Fruit fly (Drosophila melanogaster) whole organism, embryonic: ENCODE data around the gene CG4338.
A peak's percentile ranks its signal among the peaks of the same experiment; 100 is the strongest.

Experiments
- CG10462 ChIP-seq: fragments of 200-800 bp; sonication (Bioruptor generic); optimal IDR thresholded peaks from 2 replicates; lab custom pipeline; 2016; ENCODE audit warnings: missing biosample characterization, missing genetic modification characterization
- CG10979 ChIP-seq: fragments of 200-800 bp; sonication (Bioruptor generic); optimal IDR thresholded peaks from 2 replicates; lab custom pipeline; 2018; ENCODE audit warnings: missing biosample characterization, mild to moderate bottlenecking, missing genetic modification characterization, moderate library complexity
- CG11504 ChIP-seq: fragments of 200-800 bp; sonication (Bioruptor generic); optimal IDR thresholded peaks from 3 replicates; lab custom pipeline; 2019; ENCODE audit warnings: missing biosample characterization, mild to moderate bottlenecking, missing genetic modification characterization, moderate library complexity
- CG11723 ChIP-seq: fragments of 200-800 bp; sonication (Bioruptor generic); optimal IDR thresholded peaks from 2 replicates; lab custom pipeline; 2017; ENCODE audit warnings: missing biosample characterization, mild to moderate bottlenecking, missing genetic modification characterization
- CG12744 ChIP-seq: fragments of 200-800 bp; sonication (Bioruptor generic); optimal IDR thresholded peaks from 2 replicates; lab custom pipeline; 2016; ENCODE audit warnings: missing biosample characterization, missing genetic modification characterization
- CG13123 ChIP-seq: fragments of 200-800 bp; sonication (Bioruptor generic); optimal IDR thresholded peaks from 2 replicates; lab custom pipeline; 2016; ENCODE audit warnings: missing biosample characterization, missing genetic modification characterization
- CG15514 ChIP-seq: fragments of 200-800 bp; sonication (Bioruptor generic); optimal IDR thresholded peaks from 3 replicates; lab custom pipeline; 2017; ENCODE audit warnings: missing biosample characterization, missing genetic modification characterization, mild to moderate bottlenecking, moderate library complexity, missing genetic modification reagents
- CG15696 ChIP-seq: fragments of 200-800 bp; sonication (Bioruptor generic); optimal IDR thresholded peaks from 2 replicates; lab custom pipeline; 2019; ENCODE audit warnings: missing biosample characterization, mild to moderate bottlenecking, missing genetic modification characterization, moderate library complexity
- CG17361 ChIP-seq: fragments of 200-800 bp; sonication (Bioruptor generic); IDR thresholded peaks from 3 replicates; pipeline ENCODE4 v1.3.6; 2022; ENCODE audit warnings: missing biosample characterization, missing genetic modification characterization
- CG18764 ChIP-seq: fragments of 200-800 bp; sonication (Bioruptor generic); optimal IDR thresholded peaks from 3 replicates; lab custom pipeline; 2016; ENCODE audit warnings: missing biosample characterization, missing genetic modification characterization
- CG30020 ChIP-seq: fragments of 200-800 bp; optimal IDR thresholded peaks from 2 replicates; lab custom pipeline; 2019; ENCODE audit warnings: missing biosample characterization, mild to moderate bottlenecking, missing genetic modification characterization, moderate library complexity
- CG34224 ChIP-seq: fragments of 200-800 bp; sonication (Bioruptor generic); IDR thresholded peaks from 3 replicates; pipeline ENCODE4 v1.3.6; 2022; ENCODE audit warnings: missing biosample characterization, missing genetic modification characterization; ENCODE audit not compliant: partially characterized antibody
- CG43689 ChIP-seq: fragments of 200-800 bp; sonication (Bioruptor generic); IDR thresholded peaks from 2 replicates; pipeline ENCODE4 v1.3.6; 2022; ENCODE audit warnings: missing biosample characterization, missing genetic modification characterization
- CG4404 ChIP-seq: fragments of 200-800 bp; sonication (Bioruptor generic); IDR thresholded peaks from 2 replicates; pipeline ENCODE4 v1.3.6; 2022; ENCODE audit warnings: missing biosample characterization, missing genetic modification characterization
- CG4730 ChIP-seq: fragments of 200-800 bp; sonication (Bioruptor generic); IDR thresholded peaks from 2 replicates; pipeline ENCODE4 v1.3.6; 2022; ENCODE audit warnings: missing biosample characterization, missing genetic modification characterization
- CG6175 ChIP-seq: fragments of 200-800 bp; sonication (Bioruptor generic); IDR thresholded peaks from 3 replicates; pipeline ENCODE4 v1.3.6; 2022; ENCODE audit warnings: missing biosample characterization, missing genetic modification characterization
- CG7556 ChIP-seq: fragments of 200-800 bp; sonication (Bioruptor generic); optimal IDR thresholded peaks from 2 replicates; lab custom pipeline; 2017; ENCODE audit warnings: missing biosample characterization, mild to moderate bottlenecking, missing genetic modification characterization
- CG7745 ChIP-seq: fragments of 200-800 bp; sonication (Bioruptor generic); optimal IDR thresholded peaks from 2 replicates; lab custom pipeline; 2018; ENCODE audit warnings: missing biosample characterization, mild to moderate bottlenecking, missing genetic modification characterization, moderate library complexity
- CG7839 ChIP-seq: fragments of 200-800 bp; sonication (Bioruptor generic); optimal IDR thresholded peaks from 3 replicates; lab custom pipeline; 2018; ENCODE audit warnings: missing biosample characterization, mild to moderate bottlenecking, missing genetic modification characterization, moderate library complexity
- CG8281 ChIP-seq: fragments of 200-800 bp; sonication (Bioruptor generic); optimal IDR thresholded peaks from 2 replicates; lab custom pipeline; 2018; ENCODE audit warnings: missing biosample characterization, mild to moderate bottlenecking, missing genetic modification characterization, moderate library complexity
- CG8359 ChIP-seq: fragments of 200-800 bp; sonication (Bioruptor generic); optimal IDR thresholded peaks from 2 replicates; lab custom pipeline; 2017; ENCODE audit warnings: missing biosample characterization, mild to moderate bottlenecking, missing genetic modification characterization, borderline replicate concordance
- CHES-1-like ChIP-seq: fragments of 200-800 bp; sonication (Bioruptor generic); optimal IDR thresholded peaks from 2 replicates; lab custom pipeline; 2016; ENCODE audit warnings: missing biosample characterization, missing genetic modification characterization
- Dip3 ChIP-seq: fragments of 200-800 bp; sonication (Bioruptor generic); optimal IDR thresholded peaks from 3 replicates; lab custom pipeline; 2016; ENCODE audit warnings: missing biosample characterization, missing genetic modification characterization
- Dp ChIP-seq: fragments of 200-800 bp; sonication (Bioruptor generic); optimal IDR thresholded peaks from 2 replicates; lab custom pipeline; 2018; ENCODE audit warnings: missing biosample characterization, mild to moderate bottlenecking, missing genetic modification characterization, moderate library complexity
- Hmr ChIP-seq: fragments of 200-800 bp; sonication (Bioruptor generic); optimal IDR thresholded peaks from 3 replicates; lab custom pipeline; 2017; ENCODE audit warnings: mild to moderate bottlenecking, missing biosample characterization, missing genetic modification reagents, missing genetic modification characterization
- Lpt ChIP-seq: fragments of >200 bp; optimal IDR thresholded peaks from 2 replicates; lab custom pipeline; 2018; ENCODE audit warnings: missing biosample characterization, missing genetic modification characterization
- NK7.1 ChIP-seq: fragments of 200-800 bp; sonication (Bioruptor generic); optimal IDR thresholded peaks from 3 replicates; lab custom pipeline; 2016; ENCODE audit warnings: missing biosample characterization, missing genetic modification characterization
- Nf-YA ChIP-seq: fragments of 200-800 bp; sonication (Bioruptor generic); IDR thresholded peaks from 2 replicates; pipeline ENCODE4 v1.3.6; 2022; ENCODE audit warnings: missing biosample characterization, missing genetic modification characterization
- PHDP ChIP-seq: fragments of 200-800 bp; sonication (Bioruptor generic); optimal IDR thresholded peaks from 3 replicates; lab custom pipeline; 2018; ENCODE audit warnings: missing biosample characterization, mild to moderate bottlenecking, missing genetic modification characterization, moderate library complexity
- Ptx1 ChIP-seq: fragments of 200-800 bp; sonication (Bioruptor generic); IDR thresholded peaks from 2 replicates; pipeline ENCODE4 v1.3.6; 2022; ENCODE audit warnings: missing biosample characterization, missing genetic modification characterization
- Scr ChIP-seq: fragments of 200-800 bp; sonication (Bioruptor generic); IDR thresholded peaks from 2 replicates; pipeline ENCODE4 v1.3.6; 2022; ENCODE audit warnings: missing biosample characterization, missing genetic modification characterization; ENCODE audit not compliant: partially characterized antibody
- Spps ChIP-seq: fragments of 200-800 bp; sonication (Bioruptor generic); optimal IDR thresholded peaks from 2 replicates; lab custom pipeline; 2018; ENCODE audit warnings: missing biosample characterization, mild to moderate bottlenecking, missing genetic modification characterization
- Usf ChIP-seq: fragments of 200-800 bp; sonication (Bioruptor generic); optimal IDR thresholded peaks from 2 replicates; lab custom pipeline; 2017; ENCODE audit warnings: missing genotype, missing biosample characterization, missing genetic modification characterization
- bigmax ChIP-seq: fragments of 200-800 bp; sonication (Bioruptor generic); optimal IDR thresholded peaks from 2 replicates; lab custom pipeline; 2018; ENCODE audit warnings: missing biosample characterization, mild to moderate bottlenecking, missing genetic modification characterization
- bsh ChIP-seq, 2 experiments: fragments of 200-800 bp; sonication (Bioruptor generic); optimal IDR thresholded peaks; 2 replicates each; lab custom pipeline; 2017 to 2018; ENCODE audit warnings: mild to moderate bottlenecking in 2 of 2, missing biosample characterization in 2 of 2, missing genetic modification characterization in 2 of 2, moderate library complexity in 1 of 2
- caup ChIP-seq: fragments of 200-800 bp; sonication (Bioruptor generic); optimal IDR thresholded peaks from 3 replicates; lab custom pipeline; 2017; ENCODE audit warnings: missing biosample characterization, mild to moderate bottlenecking, missing genetic modification characterization, moderate library complexity; ENCODE audit not compliant: severe bottlenecking
- crc ChIP-seq: fragments of 200-800 bp; sonication (Bioruptor generic); optimal IDR thresholded peaks from 2 replicates; lab custom pipeline; 2016; ENCODE audit warnings: missing biosample characterization, missing genetic modification characterization
- dmrt11E ChIP-seq: fragments of 200-800 bp; sonication (Bioruptor generic); optimal IDR thresholded peaks from 3 replicates; lab custom pipeline; 2018; ENCODE audit warnings: missing biosample characterization, mild to moderate bottlenecking, missing genetic modification characterization, moderate library complexity
- ems ChIP-seq: fragments of 200-800 bp; sonication (Bioruptor generic); optimal IDR thresholded peaks from 3 replicates; lab custom pipeline; 2016; ENCODE audit warnings: missing biosample characterization, missing genetic modification characterization
- ftz-f1 ChIP-seq: fragments of 200-800 bp; sonication (Bioruptor generic); optimal IDR thresholded peaks from 2 replicates; lab custom pipeline; 2016; ENCODE audit warnings: missing biosample characterization, missing genetic modification characterization
- gcm2 ChIP-seq: fragments of 200-800 bp; sonication (Bioruptor generic); optimal IDR thresholded peaks from 2 replicates; lab custom pipeline; 2016; ENCODE audit warnings: missing biosample characterization, missing genetic modification characterization
- hbn ChIP-seq: fragments of 200-800 bp; sonication (Bioruptor generic); IDR thresholded peaks from 2 replicates; pipeline ENCODE4 v1.3.6; 2022; ENCODE audit warnings: missing biosample characterization, missing genetic modification characterization; ENCODE audit not compliant: partially characterized antibody
- lbe ChIP-seq: fragments of 200-800 bp; sonication (Bioruptor generic); optimal IDR thresholded peaks from 2 replicates; lab custom pipeline; 2016; ENCODE audit warnings: missing biosample characterization, mild to moderate bottlenecking, missing genetic modification characterization
- pan ChIP-seq, 4 experiments: fragments of >200 bp in 3 of 4; fragments of 200-800 bp in 1 of 4; sonication (Bioruptor generic) in 1 of 4; optimal IDR thresholded peaks in 3 of 4; IDR thresholded peaks in 1 of 4; 2 replicates each; pipeline versions ENCODE4 v1.3.6 to Lab custom; 2017 to 2022; ENCODE audit warnings: missing biosample characterization in 2 of 4, missing genetic modification characterization in 2 of 4, mixed read lengths in 1 of 4
- peb ChIP-seq: fragments of 200-800 bp; sonication (Bioruptor generic); IDR thresholded peaks from 2 replicates; pipeline ENCODE4 v1.3.6; 2022; ENCODE audit warnings: missing biosample characterization, missing genetic modification characterization
- ranshi ChIP-seq: fragments of 200-800 bp; sonication (Bioruptor generic); IDR thresholded peaks from 2 replicates; pipeline ENCODE4 v1.3.6; 2022; ENCODE audit warnings: missing biosample characterization, missing genetic modification characterization
- tin ChIP-seq: fragments of 200-800 bp; sonication (Bioruptor generic); optimal IDR thresholded peaks from 3 replicates; lab custom pipeline; 2016; ENCODE audit warnings: missing biosample characterization, missing genetic modification characterization
- tx ChIP-seq: fragments of 200-800 bp; sonication (Bioruptor generic); optimal IDR thresholded peaks from 2 replicates; lab custom pipeline; 2016; ENCODE audit warnings: missing biosample characterization, missing genetic modification characterization
- zfh1 ChIP-seq: fragments of 200-800 bp; sonication (Bioruptor generic); IDR thresholded peaks from 3 replicates; pipeline ENCODE4 v1.3.6; 2022; ENCODE audit warnings: missing biosample characterization, missing genetic modification characterization

Gene CG4338

DNA sequence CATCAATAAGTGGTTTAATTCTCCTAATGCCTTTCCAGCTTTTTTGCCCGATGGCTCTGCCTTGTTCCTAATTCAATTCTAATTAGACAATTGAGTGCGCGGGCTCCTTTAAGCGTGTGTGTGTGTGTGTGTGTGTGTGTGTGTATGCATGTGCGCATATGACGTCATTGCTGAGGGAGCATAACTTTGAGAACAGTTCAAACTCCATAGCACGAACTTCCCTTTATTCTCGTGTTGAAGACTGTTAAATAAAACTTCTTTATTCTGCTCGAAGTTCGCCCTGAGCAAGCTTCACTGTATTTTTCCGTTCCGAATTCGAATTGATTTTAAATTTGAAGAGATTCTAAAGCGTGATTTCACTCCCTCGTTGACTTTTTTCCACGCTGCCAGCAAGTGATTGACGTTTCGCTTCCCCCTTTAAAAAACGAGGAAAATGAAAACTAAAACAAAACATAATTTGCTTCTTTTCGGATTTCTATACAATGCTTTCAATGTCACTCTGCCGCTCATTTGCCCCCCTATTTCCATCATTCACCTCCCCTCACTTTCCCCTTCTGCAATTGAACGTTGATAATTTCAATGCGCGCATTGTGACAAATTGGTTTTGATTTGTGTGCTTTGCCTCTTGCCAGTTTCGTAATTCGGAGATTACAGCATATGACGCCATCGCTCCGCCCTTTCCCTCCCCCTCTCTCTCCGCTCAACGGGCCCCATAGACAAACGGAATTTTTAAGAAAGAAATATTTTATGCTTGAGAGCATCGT is 17.1 kb downstream of the CG4338 start (continued):
- peak; percentile 7 for TF ChIP-seq CG15696
- TF ChIP-seq ranshi (GFP tag; lab: Robert Waterston, UW) = no peak
- TF ChIP-seq CG7839 (tag; lab: Kevin White, UChicago) = peak; percentile 37
- TF ChIP-seq peb (GFP tag; lab: Robert Waterston, UW) = no peak
- TF ChIP-seq lbe = no peak
- no peak for TF ChIP-seq PHDP (tag; lab: Kevin White, UChicago)
- TF ChIP-seq hbn (GFP tag; lab: Robert Waterston, UW) = no peak
- no peak for TF ChIP-seq bigmax (GFP tag; lab: Kevin White, UChicago)
- no peak for TF ChIP-seq Ptx1
- no peak for TF ChIP-seq CG8359
- peak; percentile 16 for TF ChIP-seq tin (GFP tag; lab: Kevin White, UChicago)
- TF ChIP-seq Spps (tag; lab: Kevin White, UChicago) = no peak
- no peak for TF ChIP-seq Usf (GFP tag; lab: Kevin White, UChicago)
- TF ChIP-seq crc (GFP tag; lab: Kevin White, UChicago) = peak; percentile 20
- no peak for TF ChIP-seq caup (GFP tag; lab: Kevin White, UChicago)
- TF ChIP-seq CHES-1-like (GFP tag; lab: Kevin White, UChicago) = no peak
- no peak for TF ChIP-seq Scr (GFP tag; lab: Robert Waterston, UW)
- TF ChIP-seq CG30020 (tag; lab: Kevin White, UChicago) = no peak
- TF ChIP-seq dmrt11E (tag; lab: Kevin White, UChicago) = no peak
- TF ChIP-seq CG43689 (GFP tag; lab: Robert Waterston, UW) = no peak
- no peak for TF ChIP-seq zfh1 (GFP tag; lab: Robert Waterston, UW)
- no peak for TF ChIP-seq CG7745 (tag; lab: Kevin White, UChicago)
- no peak for TF ChIP-seq Dip3
- no peak for TF ChIP-seq CG10462 (GFP tag; lab: Kevin White, UChicago)
- no peak for TF ChIP-seq CG6175
- TF ChIP-seq CG11723 (GFP tag; lab: Kevin White, UChicago) = peak; percentile 8
- no peak for TF ChIP-seq tx
- TF ChIP-seq CG15514 = peak; percentile 41
- TF ChIP-seq Lpt (GFP tag; lab: Kevin White, UChicago) = no peak
- no peak for TF ChIP-seq NK7.1 (GFP tag; lab: Kevin White, UChicago)
- no peak for TF ChIP-seq CG34224 (GFP tag; lab: Robert Waterston, UW)
- no peak for TF ChIP-seq CG7556 (GFP tag; lab: Kevin White, UChicago)
- no peak for TF ChIP-seq gcm2 (GFP tag; lab: Kevin White, UChicago)
- no peak for TF ChIP-seq CG17361 (GFP tag; lab: Robert Waterston, UW)
- no peak for TF ChIP-seq pan (optimal IDR thresholded peaks at IDR 0.05; lab: Kevin White, UChicago)
- TF ChIP-seq pan (GFP tag; optimal IDR thresholded peaks at IDR 0.05 in 1 of 2, IDR thresholded peaks at IDR 0.05 in 1 of 2) = no peak
- TF ChIP-seq ems (GFP tag; lab: Kevin White, UChicago) = no peak
- no peak for TF ChIP-seq Nf-YA (GFP tag; lab: Robert Waterston, UW)
- peak; percentile 52 for TF ChIP-seq ftz-f1 (GFP tag; lab: Kevin White, UChicago)
- peak; percentile 20 for TF ChIP-seq Hmr (GFP tag; lab: Kevin White, UChicago)
- no peak for TF ChIP-seq CG10979 (tag; lab: Kevin White, UChicago)
- peak; percentile 32 for TF ChIP-seq CG11504 (tag; lab: Kevin White, UChicago)
- TF ChIP-seq CG4730 (GFP tag; lab: Robert Waterston, UW) = no peak
- no peak for TF ChIP-seq CG12744 (GFP tag; lab: Kevin White, UChicago)
- no peak for TF ChIP-seq CG4404 (GFP tag; lab: Robert Waterston, UW)
- no peak for TF ChIP-seq CG13123 (GFP tag; lab: Kevin White, UChicago)
- TF ChIP-seq Dp (GFP tag; lab: Kevin White, UChicago) = no peak
- TF ChIP-seq CG18764 (GFP tag; lab: Kevin White, UChicago) = no peak
- TF ChIP-seq bsh (GFP tag; optimal IDR thresholded peaks at IDR 0.05; lab: Kevin White, UChicago) = peak in 1 of 2 experiments; percentile 49
- peak; percentile 41 for TF ChIP-seq CG8281 (tag; lab: Kevin White, UChicago)
